Fruit fly (Drosophila melanogaster): ENCODE data around the gene Mpi.

Mpi gene

dm6 chr3R:9725121-9725956, 34.1 kb upstream of the Mpi start, which contains the start of gene hyd (continued):
- peak; percentile 19 for TF ChIP-seq CG13624 (GFP tag; optimal IDR thresholded peaks at IDR 0.05)
- TF ChIP-seq CG9876 (GFP tag; optimal IDR thresholded peaks at IDR 0.05), result no peak
- peak in 1 of 2 experiments; percentile 14 for TF ChIP-seq insv (GFP tag; optimal IDR thresholded peaks at IDR 0.05)
- peak; percentile 61; the same call in 1 of the 2 replicates for TF ChIP-seq nerfin-2 (GFP tag; IDR thresholded peaks at IDR 0.05; ENCODE audit: partially characterized antibody)
- peak; percentile 74; the same call in 2 of the 3 replicates for TF ChIP-seq hb (GFP tag; IDR thresholded peaks at IDR 0.05; ENCODE audit: partially characterized antibody)
- no peak for TF ChIP-seq lmd (GFP tag; IDR thresholded peaks at IDR 0.05)
- no peak for TF ChIP-seq CG7372 (GFP tag; IDR thresholded peaks at IDR 0.05)
- peak; percentile 84 for TF ChIP-seq HLH4C (GFP tag; IDR thresholded peaks at IDR 0.05; ENCODE audit: partially characterized antibody)
- peak; percentile 88 for TF ChIP-seq Scr (GFP tag; IDR thresholded peaks at IDR 0.05; ENCODE audit: partially characterized antibody)
- peak; percentile 92 for TF ChIP-seq Dll (GFP tag; IDR thresholded peaks at IDR 0.05; ENCODE audit: partially characterized antibody)
- no peak for TF ChIP-seq CG13894 (tag; optimal IDR thresholded peaks at IDR 0.05)
- peak; percentile 62 for TF ChIP-seq nmo (GFP tag; optimal IDR thresholded peaks at IDR 0.05)
- no peak for TF ChIP-seq CG10209 (GFP tag; optimal IDR thresholded peaks at IDR 0.05)
- TF ChIP-seq zen2 (GFP tag; IDR thresholded peaks at IDR 0.05; ENCODE audit: partially characterized antibody), result peak; percentile 66
- TF ChIP-seq zen (tag; optimal IDR thresholded peaks at IDR 0.05), result no peak
- TF ChIP-seq CG34224 (GFP tag; IDR thresholded peaks at IDR 0.05; ENCODE audit: partially characterized antibody), result peak; percentile 74
- TF ChIP-seq CG17612 (GFP tag; IDR thresholded peaks at IDR 0.05), result no peak
- peak; percentile 54 for TF ChIP-seq Lhr (GFP tag; optimal IDR thresholded peaks at IDR 0.05)
- no peak for TF ChIP-seq CG14441 (GFP tag; IDR thresholded peaks at IDR 0.05)
- no peak for TF ChIP-seq gcm2 (GFP tag; optimal IDR thresholded peaks at IDR 0.05)
- peak; percentile 84 for TF ChIP-seq knrl (GFP tag; IDR thresholded peaks at IDR 0.05; ENCODE audit: partially characterized antibody)
- no peak for TF ChIP-seq tap (tag; optimal IDR thresholded peaks at IDR 0.05)
- TF ChIP-seq dm (GFP tag; optimal IDR thresholded peaks at IDR 0.05), result peak; percentile 15
- TF ChIP-seq chm (GFP tag; IDR thresholded peaks at IDR 0.05), result no peak
- peak; percentile 90 for TF ChIP-seq amos (GFP tag; IDR thresholded peaks at IDR 0.05; ENCODE audit: partially characterized antibody)
- TF ChIP-seq sna (GFP tag; IDR thresholded peaks at IDR 0.05; ENCODE audit: partially characterized antibody), result peak; percentile 83
- TF ChIP-seq Nf-YA (GFP tag; IDR thresholded peaks at IDR 0.05), result peak; percentile 33; the same call in 1 of the 2 replicates
- TF ChIP-seq CG16813 (GFP tag; IDR thresholded peaks at IDR 0.05; ENCODE audit: partially characterized antibody), result peak; percentile 87
- no peak for TF ChIP-seq CG12071 (GFP tag; optimal IDR thresholded peaks at IDR 0.05)
- TF ChIP-seq pita (GFP tag; optimal IDR thresholded peaks at IDR 0.05), result peak; percentile 29
- TF ChIP-seq CG17829 (tag; optimal IDR thresholded peaks at IDR 0.05), result peak; percentile 53
- no peak for TF ChIP-seq z (GFP tag; IDR thresholded peaks at IDR 0.05)
- TF ChIP-seq Atf-2 (GFP tag; optimal IDR thresholded peaks at IDR 0.05), result no peak
- no peak for TF ChIP-seq mirr (GFP tag; optimal IDR thresholded peaks at IDR 0.05)
- TF ChIP-seq CG6272 (GFP tag; IDR thresholded peaks at IDR 0.05), result no peak; the same call in none of the 2 replicates
- TF ChIP-seq mld (GFP tag; IDR thresholded peaks at IDR 0.05; ENCODE audit: partially characterized antibody), result peak; percentile 35; the same call in 2 of the 3 replicates
- peak; percentile 43 for TF ChIP-seq CG34376 (GFP tag; optimal IDR thresholded peaks at IDR 0.05)
- peak; percentile 76 for TF ChIP-seq YL-1 (GFP tag; optimal IDR thresholded peaks at IDR 0.05)
- peak; percentile 67; the same call in 2 of the 3 replicates for TF ChIP-seq vnd (GFP tag; IDR thresholded peaks at IDR 0.05; ENCODE audit: partially characterized antibody)
- no peak for TF ChIP-seq CG14965 (GFP tag; optimal IDR thresholded peaks at IDR 0.05; ENCODE audit: borderline replicate concordance)
- TF ChIP-seq CG2712 (tag; optimal IDR thresholded peaks at IDR 0.05), result no peak
- TF ChIP-seq trem (tag; optimal IDR thresholded peaks at IDR 0.05), result peak; percentile 97
- TF ChIP-seq CG2129 (GFP tag; IDR thresholded peaks at IDR 0.05; ENCODE audit: partially characterized antibody), result peak; percentile 77
- peak; percentile 24 for TF ChIP-seq CG16863 (GFP tag; optimal IDR thresholded peaks at IDR 0.05)
- TF ChIP-seq nerfin-1 (tag; optimal IDR thresholded peaks at IDR 0.05), result peak; percentile 89
- TF ChIP-seq HmgZ (tag; optimal IDR thresholded peaks at IDR 0.05), result peak; percentile 28

Data from whole organism, embryonic.